Fruit fly (Drosophila melanogaster) whole organism, embryonic: ENCODE data around the gene mRpL14.

Experiments used
- Abd-B ChIP-seq: fragments of 200-800 bp; sonication (Bioruptor generic); optimal IDR thresholded peaks from 2 replicates; lab custom pipeline; 2018; ENCODE audit warnings: missing biosample characterization, mild to moderate bottlenecking, missing genetic modification characterization, moderate library complexity
- Aef1 ChIP-seq: fragments of 200-800 bp; sonication (Bioruptor generic); IDR thresholded peaks from 3 replicates; pipeline ENCODE4 v1.3.6; 2022; ENCODE audit warnings: missing biosample characterization, missing genetic modification characterization
- BEAF-32 ChIP-seq: fragments of 200-800 bp; sonication (Bioruptor generic); optimal IDR thresholded peaks from 3 replicates; lab custom pipeline; 2017; ENCODE audit warnings: missing biosample characterization, missing genetic modification characterization, mild to moderate bottlenecking, moderate library complexity, missing genetic modification reagents
- CG10321 ChIP-seq: fragments of 200-800 bp; sonication (Bioruptor generic); IDR thresholded peaks from 2 replicates; pipeline ENCODE4 v1.3.6; 2022; ENCODE audit warnings: missing biosample characterization, missing genetic modification characterization
- CG11085 ChIP-seq: fragments of 200-800 bp; sonication (Bioruptor generic); IDR thresholded peaks from 2 replicates; pipeline ENCODE4 v1.3.6; 2022; ENCODE audit warnings: missing biosample characterization, missing genetic modification characterization
- CG11093 ChIP-seq: fragments of 200-800 bp; sonication (Bioruptor generic); IDR thresholded peaks from 3 replicates; pipeline ENCODE4 v1.3.6; 2022; ENCODE audit warnings: missing biosample characterization, missing genetic modification characterization
- CG12219 ChIP-seq: fragments of 200-800 bp; sonication (Bioruptor generic); optimal IDR thresholded peaks from 3 replicates; lab custom pipeline; 2018; ENCODE audit warnings: missing biosample characterization, mild to moderate bottlenecking, missing genetic modification characterization
- CG13287 ChIP-seq: fragments of 200-800 bp; sonication (Bioruptor generic); IDR thresholded peaks from 2 replicates; pipeline ENCODE4 v1.3.6; 2022; ENCODE audit warnings: missing biosample characterization, missing genetic modification characterization; ENCODE audit not compliant: partially characterized antibody
- CG14050 ChIP-seq: fragments of 200-800 bp; sonication (Bioruptor generic); IDR thresholded peaks from 3 replicates; pipeline ENCODE4 v1.3.6; 2022; ENCODE audit warnings: missing biosample characterization, missing genetic modification characterization
- CG15011 ChIP-seq: fragments of 200-800 bp; sonication (Bioruptor generic); optimal IDR thresholded peaks from 3 replicates; lab custom pipeline; 2018; ENCODE audit warnings: missing biosample characterization, mild to moderate bottlenecking, missing genetic modification characterization
- CG1602 ChIP-seq: fragments of 200-800 bp; sonication (Bioruptor generic); optimal IDR thresholded peaks from 3 replicates; lab custom pipeline; 2016; ENCODE audit warnings: missing biosample characterization, missing genetic modification characterization
- CG16779 ChIP-seq: fragments of 200-800 bp; sonication (Bioruptor generic); IDR thresholded peaks from 2 replicates; pipeline ENCODE4 v1.3.6; 2022; ENCODE audit warnings: missing biosample characterization, missing genetic modification characterization
- CG16815 ChIP-seq: fragments of 200-800 bp; sonication (Bioruptor generic); optimal IDR thresholded peaks from 3 replicates; lab custom pipeline; 2017; ENCODE audit warnings: missing biosample characterization, mild to moderate bottlenecking, missing genetic modification characterization
- CG17361 ChIP-seq: fragments of 200-800 bp; sonication (Bioruptor generic); IDR thresholded peaks from 3 replicates; pipeline ENCODE4 v1.3.6; 2022; ENCODE audit warnings: missing biosample characterization, missing genetic modification characterization
- CG2875 ChIP-seq: fragments of 200-800 bp; sonication (Bioruptor generic); optimal IDR thresholded peaks from 2 replicates; lab custom pipeline; 2017; ENCODE audit warnings: missing biosample characterization, mild to moderate bottlenecking, missing genetic modification characterization, missing genetic modification reagents
- CG31365 ChIP-seq: fragments of 200-800 bp; sonication (Bioruptor generic); optimal IDR thresholded peaks from 2 replicates; lab custom pipeline; 2018; ENCODE audit warnings: missing biosample characterization, mild to moderate bottlenecking, missing genetic modification characterization
- CG4360 ChIP-seq: fragments of 200-800 bp; sonication (Bioruptor generic); IDR thresholded peaks from 2 replicates; pipeline ENCODE4 v1.3.6; 2022; ENCODE audit warnings: missing biosample characterization, missing genetic modification characterization
- CG4424 ChIP-seq: fragments of 200-800 bp; sonication (Bioruptor generic); optimal IDR thresholded peaks from 3 replicates; lab custom pipeline; 2016; ENCODE audit warnings: missing biosample characterization, missing genetic modification characterization
- CG4854 ChIP-seq: fragments of 200-800 bp; sonication (Bioruptor generic); optimal IDR thresholded peaks from 2 replicates; lab custom pipeline; 2016; ENCODE audit warnings: missing biosample characterization, missing genetic modification characterization, inconsistent platforms
- CG5245 ChIP-seq: fragments of 200-800 bp; sonication (Bioruptor generic); optimal IDR thresholded peaks from 3 replicates; lab custom pipeline; 2016; ENCODE audit warnings: missing biosample characterization, missing genetic modification characterization
- CG8359 ChIP-seq: fragments of 200-800 bp; sonication (Bioruptor generic); optimal IDR thresholded peaks from 2 replicates; lab custom pipeline; 2017; ENCODE audit warnings: missing biosample characterization, mild to moderate bottlenecking, missing genetic modification characterization, borderline replicate concordance
- D19B ChIP-seq: fragments of 200-800 bp; sonication (Bioruptor generic); optimal IDR thresholded peaks from 2 replicates; lab custom pipeline; 2017; ENCODE audit warnings: missing biosample characterization, mild to moderate bottlenecking, missing genetic modification characterization
- Deaf1 ChIP-seq: fragments of 200-800 bp; optimal IDR thresholded peaks from 3 replicates; lab custom pipeline; 2019; ENCODE audit warnings: missing biosample characterization, mild to moderate bottlenecking, missing genetic modification characterization, moderate library complexity
- Dip3 ChIP-seq: fragments of 200-800 bp; sonication (Bioruptor generic); optimal IDR thresholded peaks from 3 replicates; lab custom pipeline; 2016; ENCODE audit warnings: missing biosample characterization, missing genetic modification characterization
- H2.0 ChIP-seq: fragments of 200-800 bp; sonication (Bioruptor generic); IDR thresholded peaks from 2 replicates; pipeline ENCODE4 v1.3.6; 2022; ENCODE audit warnings: missing biosample characterization, missing genetic modification characterization
- HmgZ ChIP-seq: fragments of 200-800 bp; sonication (Bioruptor generic); optimal IDR thresholded peaks from 2 replicates; lab custom pipeline; 2018; ENCODE audit warnings: missing biosample characterization, mild to moderate bottlenecking, missing genetic modification characterization
- Med ChIP-seq: fragments of 200-800 bp; sonication (Bioruptor generic); peaks from one replicate; lab custom pipeline; 2016; ENCODE audit warnings: missing biosample characterization, missing genetic modification characterization, mild to moderate bottlenecking, inconsistent platforms, moderate library complexity
- Sox100B ChIP-seq: fragments of 200-800 bp; sonication (Bioruptor generic); optimal IDR thresholded peaks from 3 replicates; lab custom pipeline; 2018; ENCODE audit warnings: missing biosample characterization, mild to moderate bottlenecking, missing genetic modification characterization
- Trl ChIP-seq, 3 experiments: fragments of >200 bp in 2 of 3; fragments of 200-800 bp in 1 of 3; sonication (Bioruptor generic) in 1 of 3; optimal IDR thresholded peaks; 2 replicates in 1 of 3; 3 replicates in 2 of 3; lab custom pipeline; 2016 to 2017; ENCODE audit warnings: missing biosample characterization in 1 of 3, missing genetic modification characterization in 1 of 3
- cas ChIP-seq: fragments of 200-800 bp; sonication (Bioruptor generic); IDR thresholded peaks from 2 replicates; pipeline ENCODE4 v1.3.6; 2022; ENCODE audit warnings: missing biosample characterization, missing genetic modification characterization
- caup ChIP-seq: fragments of 200-800 bp; sonication (Bioruptor generic); optimal IDR thresholded peaks from 3 replicates; lab custom pipeline; 2017; ENCODE audit warnings: missing biosample characterization, mild to moderate bottlenecking, missing genetic modification characterization, moderate library complexity; ENCODE audit not compliant: severe bottlenecking
- dysf ChIP-seq: fragments of 200-800 bp; sonication (Bioruptor generic); IDR thresholded peaks from 3 replicates; pipeline ENCODE4 v1.3.6; 2022; ENCODE audit warnings: missing biosample characterization, missing genetic modification characterization
- en ChIP-seq: fragments of 200-800 bp; sonication (Bioruptor generic); optimal IDR thresholded peaks from 2 replicates; lab custom pipeline; 2016; ENCODE audit warnings: missing biosample characterization, missing genetic modification characterization
- ewg ChIP-seq: fragments of 200-800 bp; sonication (Bioruptor generic); optimal IDR thresholded peaks from 3 replicates; lab custom pipeline; 2017; ENCODE audit warnings: mild to moderate bottlenecking, missing biosample characterization, missing genetic modification reagents, missing genetic modification characterization
- fd64A ChIP-seq: fragments of 200-800 bp; sonication (Bioruptor generic); optimal IDR thresholded peaks from 3 replicates; lab custom pipeline; 2018; ENCODE audit warnings: missing biosample characterization, mild to moderate bottlenecking, missing genetic modification characterization
- gt ChIP-seq: fragments of 200-800 bp; sonication (Bioruptor generic); IDR thresholded peaks from 2 replicates; pipeline ENCODE4 v1.3.6; 2022; ENCODE audit warnings: missing biosample characterization, missing genetic modification characterization
- kni ChIP-seq: fragments of 200-800 bp; sonication (Bioruptor generic); optimal IDR thresholded peaks from 3 replicates; lab custom pipeline; 2017; ENCODE audit warnings: mild to moderate bottlenecking, missing biosample characterization, missing genetic modification reagents, missing genetic modification characterization
- lov ChIP-seq, 2 experiments: fragments of 200-800 bp in 1 of 2; fragments of >200 bp in 1 of 2; sonication (Bioruptor generic) in 1 of 2; IDR thresholded peaks in 1 of 2; optimal IDR thresholded peaks in 1 of 2; 2 replicates in 1 of 2; 3 replicates in 1 of 2; pipeline versions ENCODE4 v1.3.6 to Lab custom; 2017 to 2022; ENCODE audit warnings: missing biosample characterization in 1 of 2, missing genetic modification characterization in 1 of 2
- luna ChIP-seq: fragments of 200-800 bp; sonication (Bioruptor generic); optimal IDR thresholded peaks from 2 replicates; lab custom pipeline; 2016; ENCODE audit warnings: missing biosample characterization, missing genetic modification characterization
- nerfin-2 ChIP-seq: fragments of 200-800 bp; sonication (Bioruptor generic); IDR thresholded peaks from 2 replicates; pipeline ENCODE4 v1.3.6; 2022; ENCODE audit warnings: missing biosample characterization, missing genetic modification characterization; ENCODE audit not compliant: partially characterized antibody
- pb ChIP-seq: fragments of 200-800 bp; sonication (Bioruptor generic); optimal IDR thresholded peaks from 3 replicates; lab custom pipeline; 2016; ENCODE audit warnings: missing biosample characterization, missing genetic modification characterization
- pzg ChIP-seq: fragments of 200-800 bp; sonication (Bioruptor generic); optimal IDR thresholded peaks from 3 replicates; lab custom pipeline; 2018; ENCODE audit warnings: missing biosample characterization, mild to moderate bottlenecking, missing genetic modification characterization, moderate library complexity
- salm ChIP-seq: fragments of 200-800 bp; sonication (Bioruptor generic); optimal IDR thresholded peaks from 2 replicates; lab custom pipeline; 2018; ENCODE audit warnings: missing biosample characterization, mild to moderate bottlenecking, missing genetic modification characterization
- sim ChIP-seq: fragments of 200-800 bp; sonication (Bioruptor generic); IDR thresholded peaks from 2 replicates; pipeline ENCODE4 v1.3.6; 2022; ENCODE audit warnings: missing biosample characterization, missing genetic modification characterization
- vvl ChIP-seq: fragments of 200-800 bp; sonication (Bioruptor generic); IDR thresholded peaks from 2 replicates; pipeline ENCODE4 v1.3.6; 2022; ENCODE audit warnings: missing biosample characterization, missing genetic modification characterization
- yki ChIP-seq: fragments of >200 bp; optimal IDR thresholded peaks from 3 replicates; lab custom pipeline; 2018
- z ChIP-seq: fragments of 200-800 bp; sonication (Bioruptor generic); IDR thresholded peaks from 3 replicates; pipeline ENCODE4 v1.3.6; 2022; ENCODE audit warnings: missing biosample characterization, missing genetic modification characterization
- zf30C ChIP-seq: fragments of 200-800 bp; sonication (Bioruptor generic); optimal IDR thresholded peaks from 3 replicates; lab custom pipeline; 2018; ENCODE audit warnings: missing biosample characterization, mild to moderate bottlenecking, missing genetic modification characterization

Gene mRpL14

dm6 chrX:2294474-2295434 lies 49.7 kb downstream of the mRpL14 start (continued):
- no peak for TF ChIP-seq CG4854 (GFP tag; lab: Kevin White, UChicago)
- TF ChIP-seq CG15011 = peak; percentile 1
- TF ChIP-seq CG2875 (GFP tag; lab: Kevin White, UChicago) = peak; percentile 29
- TF ChIP-seq sim (GFP tag; lab: Robert Waterston, UW) = no peak
- peak; percentile 89 for TF ChIP-seq Med (GFP tag; lab: Kevin White, UChicago)
- no peak for TF ChIP-seq CG11093
- TF ChIP-seq caup (GFP tag; lab: Kevin White, UChicago) = no peak
- TF ChIP-seq CG8359 (GFP tag; lab: Kevin White, UChicago) = peak; percentile 4
- no peak for TF ChIP-seq lov (optimal IDR thresholded peaks at IDR 0.05; lab: Kevin White, UChicago)
- 0 out of 3 replicates have a peak, but pooled peaks have one; percentile 30 for TF ChIP-seq lov (GFP tag; IDR thresholded peaks at IDR 0.05; lab: Robert Waterston, UW)
- no peak for TF ChIP-seq pb
- no peak for TF ChIP-seq BEAF-32 (GFP tag; lab: Kevin White, UChicago)
- TF ChIP-seq CG11085 (GFP tag; lab: Robert Waterston, UW) = no peak
- no peak for TF ChIP-seq cas (GFP tag; lab: Robert Waterston, UW)
- TF ChIP-seq vvl (GFP tag; lab: Robert Waterston, UW) = peak; percentile 36
- TF ChIP-seq salm (tag; lab: Kevin White, UChicago) = no peak
- no peak for TF ChIP-seq yki
- no peak for TF ChIP-seq kni (GFP tag; lab: Kevin White, UChicago)
- TF ChIP-seq Abd-B (GFP tag; lab: Kevin White, UChicago) = no peak
- no peak for TF ChIP-seq dysf
- no peak for TF ChIP-seq CG16815 (GFP tag; lab: Kevin White, UChicago)
- no peak for TF ChIP-seq Aef1 (GFP tag; lab: Robert Waterston, UW)
- no peak for TF ChIP-seq CG10321
- no peak for TF ChIP-seq CG5245
- TF ChIP-seq Trl (optimal IDR thresholded peaks at IDR 0.05; lab: Kevin White, UChicago) = peak; percentile 47 to 59
- peak; percentile 63 for TF ChIP-seq Trl (GFP tag; optimal IDR thresholded peaks at IDR 0.05; lab: Kevin White, UChicago)
- TF ChIP-seq Deaf1 (tag; lab: Kevin White, UChicago) = no peak
- TF ChIP-seq CG4424 = no peak
- TF ChIP-seq CG16779 (GFP tag; lab: Robert Waterston, UW) = no peak
- TF ChIP-seq H2.0 (GFP tag; lab: Robert Waterston, UW) = no peak
- TF ChIP-seq Dip3 (GFP tag; lab: Kevin White, UChicago) = no peak
- no peak for TF ChIP-seq luna (GFP tag; lab: Kevin White, UChicago)
- TF ChIP-seq D19B (GFP tag; lab: Kevin White, UChicago) = no peak
- TF ChIP-seq zf30C (GFP tag; lab: Kevin White, UChicago) = no peak
- no peak for TF ChIP-seq pzg
- TF ChIP-seq ewg = peak; percentile 11
- no peak for TF ChIP-seq CG14050 (GFP tag; lab: Robert Waterston, UW)
- TF ChIP-seq CG12219 = no peak
- no peak for TF ChIP-seq CG17361 (GFP tag; lab: Robert Waterston, UW)
- peak; percentile 3 for TF ChIP-seq Sox100B (GFP tag; lab: Kevin White, UChicago)
- no peak for TF ChIP-seq HmgZ (tag; lab: Kevin White, UChicago)
- TF ChIP-seq z (GFP tag; lab: Robert Waterston, UW) = peak; percentile 92
- no peak for TF ChIP-seq gt (GFP tag; lab: Robert Waterston, UW)
- TF ChIP-seq CG1602 (GFP tag; lab: Kevin White, UChicago) = no peak
- no peak for TF ChIP-seq nerfin-2 (GFP tag; lab: Robert Waterston, UW)
- TF ChIP-seq CG31365 = no peak
- no peak for TF ChIP-seq fd64A (GFP tag; lab: Kevin White, UChicago)
- no peak for TF ChIP-seq CG13287 (GFP tag; lab: Robert Waterston, UW)
- TF ChIP-seq CG4360 = peak; percentile 85
- no peak for TF ChIP-seq en
